Fruit fly (Drosophila melanogaster) whole organism, embryonic: ENCODE results near the gene Cat.
A peak's percentile ranks its signal among the peaks of the same experiment; 100 is the strongest.

Experiments used
- B-H1 ChIP-seq: fragments of 200-800 bp; sonication (Bioruptor generic); IDR thresholded peaks from 3 replicates; pipeline ENCODE4 v1.3.6; 2022; ENCODE audit warnings: missing biosample characterization, missing genetic modification characterization
- CG14710 ChIP-seq: fragments of 200-800 bp; sonication (Bioruptor generic); optimal IDR thresholded peaks from 3 replicates; lab custom pipeline; 2019; ENCODE audit warnings: missing biosample characterization, mild to moderate bottlenecking, missing genetic modification characterization, moderate library complexity
- CG15479 ChIP-seq: fragments of 200-800 bp; sonication (Bioruptor generic); optimal IDR thresholded peaks from 3 replicates; lab custom pipeline; 2019; ENCODE audit warnings: missing biosample characterization, mild to moderate bottlenecking, missing genetic modification characterization, moderate library complexity
- CG16813 ChIP-seq: fragments of 200-800 bp; sonication (Bioruptor generic); IDR thresholded peaks from 3 replicates; pipeline ENCODE4 v1.3.6; 2022; ENCODE audit warnings: missing biosample characterization, missing genetic modification characterization; ENCODE audit not compliant: partially characterized antibody
- CG9932 ChIP-seq: fragments of 200-800 bp; sonication (Bioruptor generic); IDR thresholded peaks from 2 replicates; pipeline ENCODE4 v1.3.6; 2022; ENCODE audit warnings: missing biosample characterization, missing genetic modification characterization
- Chrac-16 ChIP-seq: fragments of 200-800 bp; sonication (Bioruptor generic); optimal IDR thresholded peaks from 3 replicates; lab custom pipeline; 2016; ENCODE audit warnings: missing biosample characterization, missing genetic modification characterization
- Jarid2 ChIP-seq: fragments of 200-800 bp; sonication (Bioruptor generic); optimal IDR thresholded peaks from 3 replicates; lab custom pipeline; 2017; ENCODE audit warnings: mild to moderate bottlenecking, missing biosample characterization, missing genetic modification reagents, missing genetic modification characterization
- MBD-R2 ChIP-seq: fragments of 200-800 bp; sonication (Bioruptor generic); IDR thresholded peaks from 2 replicates; pipeline ENCODE4 v1.3.6; 2022; ENCODE audit warnings: missing biosample characterization, missing genetic modification characterization
- Opbp ChIP-seq: fragments of 200-800 bp; sonication (Bioruptor generic); IDR thresholded peaks from 3 replicates; pipeline ENCODE4 v1.3.6; 2022; ENCODE audit warnings: missing biosample characterization, missing genetic modification characterization; ENCODE audit not compliant: partially characterized antibody
- slbo ChIP-seq: fragments of 200-800 bp; sonication (Bioruptor generic); IDR thresholded peaks from 2 replicates; pipeline ENCODE4 v1.3.6; 2022; ENCODE audit warnings: missing biosample characterization, missing genetic modification characterization
- wdn ChIP-seq: fragments of 200-800 bp; sonication (Bioruptor generic); IDR thresholded peaks from 2 replicates; pipeline ENCODE4 v1.3.6; 2022; ENCODE audit warnings: missing biosample characterization, missing genetic modification characterization

DNA sequence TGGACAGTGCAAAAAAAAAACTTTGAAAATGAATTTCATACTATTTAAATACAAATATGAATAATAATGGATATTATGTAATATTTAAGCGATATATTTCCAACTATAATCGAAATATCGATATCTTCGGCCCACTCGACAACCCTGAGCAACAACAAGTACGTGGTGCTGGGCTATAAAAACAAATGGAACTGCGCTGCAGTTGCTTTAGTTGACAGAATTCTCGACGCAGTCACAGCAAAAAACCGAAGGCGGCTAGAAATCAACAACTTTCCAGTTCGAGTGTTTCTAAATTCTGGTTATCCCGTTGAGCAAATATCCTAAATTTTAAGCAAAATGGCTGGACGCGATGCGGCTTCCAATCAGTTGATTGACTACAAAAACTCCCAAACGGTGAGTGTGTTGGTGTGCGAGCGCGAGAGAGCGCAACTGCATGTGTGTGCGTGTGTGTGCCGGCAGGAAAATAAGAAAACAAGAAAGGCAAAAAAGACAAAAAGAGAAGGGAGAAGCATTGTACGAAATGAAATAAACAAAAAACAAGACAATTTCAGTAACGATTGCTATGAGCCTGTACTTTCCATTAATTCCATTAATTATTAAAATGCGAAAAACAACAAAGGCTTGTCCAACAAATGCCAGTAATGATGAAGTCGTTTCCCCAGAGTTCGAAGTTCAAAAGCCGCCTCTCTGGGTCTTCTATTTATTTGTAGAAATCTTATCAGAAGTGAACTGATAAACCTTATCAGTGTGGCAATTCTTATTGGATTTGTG is at the start of gene Cat:
- TF ChIP-seq Chrac-16 (peak; percentile 27), wdn (GFP tag; lab: Robert Waterston, UW) (no peak), CG14710 (tag; lab: Kevin White, UChicago) (peak; percentile 53), CG15479 (no peak), slbo (peak; percentile 61; the same call in 1 of the 2 replicates), CG9932 (GFP tag; lab: Robert Waterston, UW) (no peak), Jarid2 (GFP tag; lab: Kevin White, UChicago) (peak; percentile 8), B-H1 (GFP tag; lab: Robert Waterston, UW) (no peak), CG16813 (GFP tag; lab: Robert Waterston, UW) (no peak; the same call in 2 of the 3 replicates), Opbp (GFP tag; lab: Robert Waterston, UW) (peak; percentile 80; the same call in 2 of the 3 replicates), MBD-R2 (GFP tag; lab: Robert Waterston, UW) (peak; percentile 52)
